Worm (Caenorhabditis elegans): ENCODE measurements around the gene F19G12.3.

The F19G12.3 gene

ce11 chrX:1450352-1450818, 25.8 kb downstream of the F19G12.3 start, which contains the start of gene W05H7.1:
Gene W05H7.1, plus strand, starts transcription at chrX:1450768.
- TF ChIP-seq hmg-4 (GFP tag; optimal IDR thresholded peaks at IDR 0.05) (peak; percentile 50), flt-1 (GFP tag; IDR thresholded peaks at IDR 0.05) (no peak)

ce11 chrX:1451240-1451639, 26.6 kb downstream of the F19G12.3 start:
- TF ChIP-seq pes-1 (GFP tag; IDR thresholded peaks at IDR 0.05) = no peak

- no peak for TF ChIP-seq hmg-4 (GFP tag; optimal IDR thresholded peaks at IDR 0.05)
- TF ChIP-seq aly-1 (tag; optimal IDR thresholded peaks at IDR 0.05) = no peak
- TF ChIP-seq B0310.2 (tag; optimal IDR thresholded peaks at IDR 0.05) = no peak
- TF ChIP-seq flt-1 (GFP tag; IDR thresholded peaks at IDR 0.05) = no peak
- no peak for TF ChIP-seq tbx-37 (GFP tag; conservative IDR thresholded peaks at IDR 0.05)
- TF ChIP-seq F13C5.2 (tag; optimal IDR thresholded peaks at IDR 0.05) = no peak
- TF ChIP-seq hmbx-1 (tag; optimal IDR thresholded peaks at IDR 0.05) = no peak
- no peak for TF ChIP-seq ets-7 (tag; optimal IDR thresholded peaks at IDR 0.05)
- no peak for TF ChIP-seq ceh-36 (tag; optimal IDR thresholded peaks at IDR 0.05)
- TF ChIP-seq scrt-1 (GFP tag; IDR thresholded peaks at IDR 0.05) = no peak
- TF ChIP-seq tra-4 (tag; optimal IDR thresholded peaks at IDR 0.05) = no peak
- TF ChIP-seq hnd-1 (tag; optimal IDR thresholded peaks at IDR 0.05) = no peak
- TF ChIP-seq ceh-13 (GFP tag; optimal IDR thresholded peaks at IDR 0.05) = no peak
- no peak for TF ChIP-seq tbx-11 (GFP tag; IDR thresholded peaks at IDR 0.05)
- no peak for TF ChIP-seq ama-1 (optimal IDR thresholded peaks at IDR 0.05)
Measured at ce11 chrX:1451816-1452602, 27.4 kb downstream of the F19G12.3 start.

- TF ChIP-seq hmg-4 (GFP tag; optimal IDR thresholded peaks at IDR 0.05) (no peak), ceh-36 (tag; optimal IDR thresholded peaks at IDR 0.05) (no peak), ama-1 (optimal IDR thresholded peaks at IDR 0.05) (no peak), tra-4 (tag; optimal IDR thresholded peaks at IDR 0.05) (no peak), hnd-1 (tag; optimal IDR thresholded peaks at IDR 0.05) (no peak), scrt-1 (GFP tag; IDR thresholded peaks at IDR 0.05) (no peak), ets-7 (tag; optimal IDR thresholded peaks at IDR 0.05) (no peak), hmbx-1 (tag; optimal IDR thresholded peaks at IDR 0.05) (no peak)
Measured at ce11 chrX:1453770-1454169, 29.2 kb downstream of the F19G12.3 start, which contains the start of gene cebp-1. Gene cebp-1, minus strand, starts transcription at chrX:1453868.

- TF ChIP-seq hmg-4 (GFP tag; optimal IDR thresholded peaks at IDR 0.05) = peak; percentile 79
- TF ChIP-seq scrt-1 (GFP tag; IDR thresholded peaks at IDR 0.05) = peak; percentile 67; the same call in 1 of the 2 replicates
- no peak for TF ChIP-seq ama-1 (optimal IDR thresholded peaks at IDR 0.05)
Measured at ce11 chrX:1454385-1454784, 29.8 kb downstream of the F19G12.3 start.

ce11 chrX:1456350-1457080, 31.9 kb downstream of the F19G12.3 start:
- no peak for TF ChIP-seq hnd-1 (tag; optimal IDR thresholded peaks at IDR 0.05)
- no peak for TF ChIP-seq aly-1 (tag; optimal IDR thresholded peaks at IDR 0.05)
- TF ChIP-seq sea-1 (GFP tag; conservative IDR thresholded peaks at IDR 0.05) = no peak
- no peak for TF ChIP-seq ets-7 (tag; optimal IDR thresholded peaks at IDR 0.05)
- no peak for TF ChIP-seq B0310.2 (tag; optimal IDR thresholded peaks at IDR 0.05)
- no peak for TF ChIP-seq hmbx-1 (tag; optimal IDR thresholded peaks at IDR 0.05)
- no peak for TF ChIP-seq F13C5.2 (tag; optimal IDR thresholded peaks at IDR 0.05)
- TF ChIP-seq tbx-37 (GFP tag; conservative IDR thresholded peaks at IDR 0.05) = no peak
- TF ChIP-seq tra-4 (tag; optimal IDR thresholded peaks at IDR 0.05) = no peak
- TF ChIP-seq hmg-4 (GFP tag; optimal IDR thresholded peaks at IDR 0.05) = no peak

ce11 chrX:1458793-1459192, 34.2 kb downstream of the F19G12.3 start, which contains the start of gene D1005.2:
Gene D1005.2, plus strand, starts transcription at chrX:1459022.
- no peak for TF ChIP-seq sea-1 (GFP tag; conservative IDR thresholded peaks at IDR 0.05)
- TF ChIP-seq ceh-13 (GFP tag; optimal IDR thresholded peaks at IDR 0.05) = no peak
- no peak for TF ChIP-seq tra-4 (tag; optimal IDR thresholded peaks at IDR 0.05)
- no peak for TF ChIP-seq aly-1 (tag; optimal IDR thresholded peaks at IDR 0.05)
- no peak for TF ChIP-seq hnd-1 (tag; optimal IDR thresholded peaks at IDR 0.05)
- no peak for TF ChIP-seq ets-7 (tag; optimal IDR thresholded peaks at IDR 0.05)
- TF ChIP-seq tbx-37 (GFP tag; conservative IDR thresholded peaks at IDR 0.05) = no peak
- TF ChIP-seq B0310.2 (tag; optimal IDR thresholded peaks at IDR 0.05) = no peak
- no peak for TF ChIP-seq hmg-4 (GFP tag; optimal IDR thresholded peaks at IDR 0.05)
- TF ChIP-seq flt-1 (GFP tag; IDR thresholded peaks at IDR 0.05) = no peak
- TF ChIP-seq ama-1 (optimal IDR thresholded peaks at IDR 0.05) = no peak
- TF ChIP-seq hmbx-1 (tag; optimal IDR thresholded peaks at IDR 0.05) = no peak
- TF ChIP-seq ceh-36 (tag; optimal IDR thresholded peaks at IDR 0.05) = no peak

- TF ChIP-seq aly-1 (tag; optimal IDR thresholded peaks at IDR 0.05) (no peak), ama-1 (optimal IDR thresholded peaks at IDR 0.05) (no peak), F13C5.2 (tag; optimal IDR thresholded peaks at IDR 0.05) (no peak), tbx-37 (GFP tag; conservative IDR thresholded peaks at IDR 0.05) (no peak), hmg-4 (GFP tag; optimal IDR thresholded peaks at IDR 0.05) (no peak), ets-7 (tag; optimal IDR thresholded peaks at IDR 0.05) (no peak), ceh-36 (tag; optimal IDR thresholded peaks at IDR 0.05) (no peak), scrt-1 (GFP tag; IDR thresholded peaks at IDR 0.05) (no peak), B0310.2 (tag; optimal IDR thresholded peaks at IDR 0.05) (no peak), tbx-11 (GFP tag; IDR thresholded peaks at IDR 0.05) (no peak)
Measured at ce11 chrX:1459756-1460155, 35.1 kb downstream of the F19G12.3 start.

All from whole organism, early embryonic.